Worm (Caenorhabditis elegans) whole organism, L3 larva: ENCODE measurements around the gene siah-1.
A peak's percentile ranks its signal among the peaks of the same experiment; 100 is the strongest.

Source experiments
- fkh-10 ChIP-seq: sonication (generic microtip); optimal IDR thresholded peaks from 2 replicates; lab custom pipeline; 2017; ENCODE audit warnings: missing biosample characterization, missing genetic modification reagents, missing genetic modification characterization
- nhr-76 ChIP-seq: fragments of 150-350 bp; sonication (generic microtip); optimal IDR thresholded peaks from 5 replicates; lab custom pipeline; 2014; ENCODE audit warnings: missing biosample characterization, missing genetic modification characterization
- skn-1 ChIP-seq: fragments of 150-350 bp; optimal IDR thresholded peaks from 2 replicates; lab custom pipeline; 2014; ENCODE audit warnings: missing biosample characterization, missing genetic modification characterization
- snpc-4 ChIP-seq: fragments of 150-350 bp; optimal IDR thresholded peaks from 2 replicates; lab custom pipeline; 2014; ENCODE audit warnings: missing biosample characterization, missing genetic modification characterization
- unc-62 ChIP-seq: fragments of 150-350 bp; sonication (generic microtip); optimal IDR thresholded peaks from 4 replicates; lab custom pipeline; 2014; ENCODE audit warnings: missing biosample characterization, missing genetic modification reagents, missing genetic modification characterization

- TF ChIP-seq unc-62 (GFP tag; lab: Kevin White, UChicago) = no peak
- TF ChIP-seq nhr-76 (tag; lab: Kevin White, UChicago) = no peak
- no peak for TF ChIP-seq fkh-10
- TF ChIP-seq skn-1 (tag; lab: Kevin White, UChicago) = no peak
- peak; percentile 57 for TF ChIP-seq snpc-4 (tag; lab: Kevin White, UChicago)
These were observed 18.0 kb upstream of the siah-1 start, which contains the start of gene smgl-2 for ce11 chrIV:3725845-3726244.
